Fruit fly (Drosophila melanogaster): ENCODE measurements around the gene Atg4b.

Atg4b gene

dm6 chr3R:15371833-15372232 is 15.1 kb upstream of the Atg4b start, which contains the start of the genes Ccm3 and CG6136 (continued):
- peak; percentile 22 for TF ChIP-seq luna (GFP tag; optimal IDR thresholded peaks at IDR 0.05)
- TF ChIP-seq stwl (tag; optimal IDR thresholded peaks at IDR 0.05): peak; percentile 80
- peak; percentile 35 for TF ChIP-seq NC2β (GFP tag; optimal IDR thresholded peaks at IDR 0.05)
- peak; percentile 94 for TF ChIP-seq Med (GFP tag)
- TF ChIP-seq tap (tag; optimal IDR thresholded peaks at IDR 0.05): no peak
- no peak for TF ChIP-seq bsh (GFP tag; optimal IDR thresholded peaks at IDR 0.05)
- peak; percentile 19 for TF ChIP-seq CG30020 (tag; optimal IDR thresholded peaks at IDR 0.05)
- TF ChIP-seq CG7987 (GFP tag; optimal IDR thresholded peaks at IDR 0.05): peak; percentile 33
- TF ChIP-seq zen2 (GFP tag; IDR thresholded peaks at IDR 0.05; ENCODE audit: partially characterized antibody): peak; percentile 93
- no peak for TF ChIP-seq da (GFP tag; optimal IDR thresholded peaks at IDR 0.05)
- TF ChIP-seq CG7556 (GFP tag; optimal IDR thresholded peaks at IDR 0.05): no peak
- TF ChIP-seq Trl (optimal IDR thresholded peaks at IDR 0.05): no peak
- TF ChIP-seq Trl (GFP tag; optimal IDR thresholded peaks at IDR 0.05): peak; percentile 63
- no peak for TF ChIP-seq CG1233 (GFP tag; optimal IDR thresholded peaks at IDR 0.05)
- TF ChIP-seq z (GFP tag; IDR thresholded peaks at IDR 0.05): no peak
- no peak for TF ChIP-seq CG12071 (GFP tag; optimal IDR thresholded peaks at IDR 0.05)
- no peak for TF ChIP-seq ATbp (GFP tag; optimal IDR thresholded peaks at IDR 0.05)
- peak; percentile 85 for TF ChIP-seq sna (GFP tag; IDR thresholded peaks at IDR 0.05; ENCODE audit: partially characterized antibody)
- no peak for TF ChIP-seq CG6175 (GFP tag; IDR thresholded peaks at IDR 0.05)
- TF ChIP-seq mirr (GFP tag; optimal IDR thresholded peaks at IDR 0.05): peak; percentile 33
- TF ChIP-seq Lhr (GFP tag; optimal IDR thresholded peaks at IDR 0.05): no peak
- TF ChIP-seq al (GFP tag; IDR thresholded peaks at IDR 0.05): peak; percentile 52; the same call in 1 of the 2 replicates
- TF ChIP-seq chm (GFP tag; IDR thresholded peaks at IDR 0.05): peak; percentile 54; the same call in 1 of the 2 replicates
- TF ChIP-seq CG17829 (tag; optimal IDR thresholded peaks at IDR 0.05): peak; percentile 34
- no peak for TF ChIP-seq ttk (GFP tag; IDR thresholded peaks at IDR 0.05)
- peak; percentile 35 for TF ChIP-seq HLH54F (GFP tag; optimal IDR thresholded peaks at IDR 0.05)
- no peak for TF ChIP-seq gsb-n (tag; optimal IDR thresholded peaks at IDR 0.05)
- peak; percentile 36 for TF ChIP-seq CG10979 (tag; optimal IDR thresholded peaks at IDR 0.05)
- TF ChIP-seq Scr (GFP tag; IDR thresholded peaks at IDR 0.05; ENCODE audit: partially characterized antibody): peak; percentile 91
- TF ChIP-seq ci (GFP tag; IDR thresholded peaks at IDR 0.05): peak; percentile 64; the same call in 2 of the 3 replicates
- no peak for TF ChIP-seq Awh (GFP tag; IDR thresholded peaks at IDR 0.05)
- no peak for TF ChIP-seq gce (GFP tag; IDR thresholded peaks at IDR 0.05)
- TF ChIP-seq CG11085 (GFP tag; IDR thresholded peaks at IDR 0.05): no peak
- no peak for TF ChIP-seq btn (GFP tag; optimal IDR thresholded peaks at IDR 0.05)
- TF ChIP-seq CG3726 (GFP tag; IDR thresholded peaks at IDR 0.05): no peak
- TF ChIP-seq CG1529 (GFP tag; optimal IDR thresholded peaks at IDR 0.05): no peak
- TF ChIP-seq Sox100B (GFP tag; optimal IDR thresholded peaks at IDR 0.05): no peak
- TF ChIP-seq jing (GFP tag; optimal IDR thresholded peaks at IDR 0.05): no peak
- TF ChIP-seq Sry-δ (GFP tag; optimal IDR thresholded peaks at IDR 0.05): peak; percentile 80
- no peak for TF ChIP-seq cas (GFP tag; IDR thresholded peaks at IDR 0.05)
- TF ChIP-seq Rfx (GFP tag; IDR thresholded peaks at IDR 0.05): peak; percentile 86
- no peak for TF ChIP-seq slou (GFP tag; optimal IDR thresholded peaks at IDR 0.05)
- TF ChIP-seq lbe (GFP tag; optimal IDR thresholded peaks at IDR 0.05): peak; percentile 59
- TF ChIP-seq ERR (GFP tag; optimal IDR thresholded peaks at IDR 0.05): peak; percentile 21
- TF ChIP-seq ash1 (GFP tag; optimal IDR thresholded peaks at IDR 0.05): no peak
- no peak for TF ChIP-seq lov (optimal IDR thresholded peaks at IDR 0.05)
- TF ChIP-seq lov (GFP tag; IDR thresholded peaks at IDR 0.05): 0 out of 3 replicates have a peak, but pooled peaks have one; percentile 41
- no peak for TF ChIP-seq BtbVII (GFP tag; optimal IDR thresholded peaks at IDR 0.05)
- no peak for TF ChIP-seq usp (GFP tag; optimal IDR thresholded peaks at IDR 0.05)
- no peak for TF ChIP-seq kah (GFP tag; optimal IDR thresholded peaks at IDR 0.05)
- peak; percentile 93 for TF ChIP-seq CG6791 (GFP tag; IDR thresholded peaks at IDR 0.05; ENCODE audit: partially characterized antibody)
- peak; percentile 88 for TF ChIP-seq CG4617 (GFP tag; optimal IDR thresholded peaks at IDR 0.05; ENCODE audit: borderline replicate concordance)
